Worm (Caenorhabditis elegans) whole organism, L4 larva: ENCODE measurements around the gene Y39A1A.9.

ENCODE experiments used
- F26F4.8 ChIP-seq: fragments of 200-800 bp; sonication (Bioruptor generic); conservative IDR thresholded peaks from 2 replicates; pipeline ENCODE4 v1.3.6; 2022; ENCODE audit warnings: missing genetic modification characterization, missing compliant biosample characterization
- F44E2.7 ChIP-seq: fragments of 200-800 bp; sonication (Bioruptor generic); IDR thresholded peaks from 2 replicates; pipeline ENCODE4 v2.1.2; 2022; ENCODE audit warnings: missing genetic modification characterization, missing compliant biosample characterization
- T20F7.1 ChIP-seq: fragments of 200-800 bp; sonication (Bioruptor generic); optimal IDR thresholded peaks from 2 replicates; lab custom pipeline; 2018; ENCODE audit warnings: mild to moderate bottlenecking, missing genetic modification characterization, missing compliant biosample characterization
- Y105C5A.15 ChIP-seq: fragments of 200-800 bp; sonication (Bioruptor generic); IDR thresholded peaks from 2 replicates; pipeline ENCODE4 v1.3.6; 2022; ENCODE audit warnings: missing genetic modification characterization, missing compliant biosample characterization
- Y75B8A.6 ChIP-seq: fragments of 200-800 bp; sonication (Bioruptor generic); IDR thresholded peaks from 2 replicates; pipeline ENCODE4 v1.3.6; 2022; ENCODE audit warnings: missing genetic modification reagents, missing genetic modification characterization, missing compliant biosample characterization
- aha-1 ChIP-seq: fragments of 150-350 bp; peaks from one replicate; lab custom pipeline; 2014; ENCODE audit warnings: missing biosample characterization, missing genetic modification characterization
- ama-1 ChIP-seq: fragments of 150-350 bp; optimal IDR thresholded peaks from 2 replicates; lab custom pipeline; 2014; ENCODE audit warnings: inconsistent platforms, mixed read lengths
- ceh-20 ChIP-seq: fragments of 200-800 bp; sonication (Bioruptor generic); IDR thresholded peaks from 2 replicates; pipeline ENCODE4 v1.3.6; 2022; ENCODE audit warnings: missing genetic modification reagents, missing genetic modification characterization, missing compliant biosample characterization
- ceh-28 ChIP-seq: fragments of 150-350 bp; optimal IDR thresholded peaks from 2 replicates; lab custom pipeline; 2014; ENCODE audit warnings: missing biosample characterization, missing genetic modification reagents, missing genetic modification characterization
- cey-2 ChIP-seq: sonication (generic microtip); optimal IDR thresholded peaks from 3 replicates; lab custom pipeline; 2017; ENCODE audit warnings: missing genetic modification characterization, mild to moderate bottlenecking, missing compliant biosample characterization, antibody characterized with exemption, borderline replicate concordance; ENCODE audit not compliant: insufficient read depth
- daf-16 ChIP-seq, 3 experiments: sonication (generic microtip); optimal IDR thresholded peaks; 2 replicates each; lab custom pipeline; 2016 to 2017; ENCODE audit warnings: missing genetic modification characterization in 3 of 3, missing genetic modification reagents in 3 of 3, mild to moderate bottlenecking in 2 of 3, missing compliant biosample characterization in 2 of 3, missing biosample characterization in 1 of 3, moderate library complexity in 1 of 3
- daf-19 ChIP-seq: fragments of 200-800 bp; sonication (Bioruptor generic); conservative IDR thresholded peaks from 2 replicates; pipeline ENCODE4 v1.3.6; 2022; ENCODE audit warnings: missing genetic modification characterization, missing compliant biosample characterization
- dmd-6 ChIP-seq: fragments of 200-800 bp; sonication (Bioruptor generic); IDR thresholded peaks from 2 replicates; pipeline ENCODE4 v1.3.6; 2022; ENCODE audit warnings: missing genetic modification reagents, missing genetic modification characterization, missing compliant biosample characterization
- hlh-30 ChIP-seq: sonication (generic microtip); optimal IDR thresholded peaks from 2 replicates; lab custom pipeline; 2017; ENCODE audit warnings: antibody characterized with exemption, mild to moderate bottlenecking, missing genetic modification characterization, missing compliant biosample characterization; ENCODE audit not compliant: insufficient read depth
- hmg-1.1 ChIP-seq: fragments of 200-800 bp; sonication (Bioruptor generic); IDR thresholded peaks from 2 replicates; pipeline ENCODE4 v1.3.6; 2022; ENCODE audit warnings: missing genetic modification reagents, missing genetic modification characterization, missing compliant biosample characterization
- lin-15B ChIP-seq: fragments of 150-350 bp; sonication (generic microtip); optimal IDR thresholded peaks from 3 replicates; lab custom pipeline; 2014; ENCODE audit warnings: missing biosample characterization, missing genetic modification characterization
- lin-29 ChIP-seq: fragments of 200-800 bp; sonication (Bioruptor generic); IDR thresholded peaks from 2 replicates; pipeline ENCODE4 v1.3.6; 2022; ENCODE audit warnings: missing genetic modification reagents, missing genetic modification characterization, missing compliant biosample characterization
- lsy-2 ChIP-seq, 2 experiments: fragments of 150-350 bp in 1 of 2; sonication (generic microtip) in 1 of 2; optimal IDR thresholded peaks; 2 replicates each; lab custom pipeline; 2014 to 2017; ENCODE audit warnings: missing biosample characterization in 2 of 2, missing genetic modification characterization in 2 of 2
- madf-9 ChIP-seq: fragments of 200-800 bp; sonication (Bioruptor generic); conservative IDR thresholded peaks from 2 replicates; pipeline ENCODE4 v1.3.6; 2022; ENCODE audit warnings: missing genetic modification reagents, missing genetic modification characterization, missing compliant biosample characterization
- mdl-1 ChIP-seq, 2 experiments: fragments of 150-350 bp in 1 of 2; sonication (generic microtip) in 1 of 2; optimal IDR thresholded peaks; 2 replicates each; lab custom pipeline; 2014 to 2017; ENCODE audit warnings: missing biosample characterization in 2 of 2, missing genetic modification characterization in 2 of 2
- mxl-3 ChIP-seq: fragments of 200-800 bp; sonication (Bioruptor generic); optimal IDR thresholded peaks from 2 replicates; lab custom pipeline; 2018; ENCODE audit warnings: mild to moderate bottlenecking, missing genetic modification characterization, missing compliant biosample characterization
- nhr-11 ChIP-seq: fragments of 150-350 bp; optimal IDR thresholded peaks from 2 replicates; lab custom pipeline; 2014; ENCODE audit warnings: missing biosample characterization, missing genetic modification characterization
- nhr-25 ChIP-seq: sonication (generic microtip); optimal IDR thresholded peaks from 2 replicates; lab custom pipeline; 2017; ENCODE audit warnings: missing genetic modification characterization, mild to moderate bottlenecking, missing compliant biosample characterization, antibody characterized with exemption, moderate library complexity, borderline replicate concordance; ENCODE audit not compliant: insufficient read depth
- nhr-28 ChIP-seq: fragments of 150-350 bp; optimal IDR thresholded peaks from 2 replicates; lab custom pipeline; 2014; ENCODE audit warnings: missing biosample characterization, missing genetic modification characterization
- snpc-1.2 ChIP-seq: fragments of 200-800 bp; sonication (Bioruptor generic); IDR thresholded peaks from 2 replicates; pipeline ENCODE4 v1.3.6; 2022; ENCODE audit warnings: missing genetic modification reagents, missing genetic modification characterization, missing compliant biosample characterization
- spr-3 ChIP-seq: fragments of 200-800 bp; sonication (Bioruptor generic); optimal IDR thresholded peaks from 2 replicates; lab custom pipeline; 2018; ENCODE audit warnings: mild to moderate bottlenecking, missing genetic modification characterization, missing compliant biosample characterization
- unc-39 ChIP-seq: sonication (generic microtip); optimal IDR thresholded peaks from 2 replicates; lab custom pipeline; 2017; ENCODE audit warnings: missing biosample characterization, missing genetic modification characterization
- unc-62 ChIP-seq, 3 experiments: fragments of 150-350 bp in 1 of 3; sonication (generic microtip); optimal IDR thresholded peaks in 2 of 3; peaks in 1 of 3; 1 replicate in 1 of 3; 2 replicates in 2 of 3; lab custom pipeline; 2014 to 2017; ENCODE audit warnings: missing biosample characterization in 3 of 3, missing genetic modification characterization in 3 of 3, missing genetic modification reagents in 3 of 3, missing genotype in 1 of 3
- ztf-11 ChIP-seq: fragments of 150-350 bp; optimal IDR thresholded peaks from 2 replicates; lab custom pipeline; 2014; ENCODE audit warnings: missing biosample characterization, missing genetic modification characterization

Gene Y39A1A.9

ce11 chrIII:10633403-10633674, at the start of gene Y39A1A.9:
Gene Y39A1A.9, minus strand, starts transcription at chrIII:10633501.
- no peak for TF ChIP-seq ceh-20
- TF ChIP-seq unc-62 (GFP tag; optimal IDR thresholded peaks at IDR 0.05 in 1 of 2; lab: Kevin White, UChicago) = peak in 1 of 2 experiments; percentile 46
- TF ChIP-seq unc-62 (tag; optimal IDR thresholded peaks at IDR 0.05; lab: Kevin White, UChicago) = no peak
- peak; percentile 91 for TF ChIP-seq aha-1 (tag; lab: Kevin White, UChicago)
- no peak for TF ChIP-seq madf-9 (GFP tag; lab: Robert Waterston, UW)

ce11 chrIII:10678971-10679370, 45.7 kb upstream of the Y39A1A.9 start, which contains the start of gene Y39A1A.16:
Gene Y39A1A.16, plus strand, starts transcription at chrIII:10679271.
- TF ChIP-seq hlh-30 (tag; lab: Kevin White, UChicago) = no peak
- TF ChIP-seq, all 104 proteins: peak for 0

- TF ChIP-seq hlh-30 (tag; lab: Kevin White, UChicago) = peak; percentile 5
- TF ChIP-seq lin-29 = no peak
- peak in 1 of 2 experiments; percentile 40 for TF ChIP-seq unc-62 (GFP tag; optimal IDR thresholded peaks at IDR 0.05 in 1 of 2; lab: Kevin White, UChicago)
- no peak for TF ChIP-seq unc-62 (tag; optimal IDR thresholded peaks at IDR 0.05; lab: Kevin White, UChicago)
- TF ChIP-seq cey-2 (tag; lab: Kevin White, UChicago) = no peak
- no peak for TF ChIP-seq daf-19 (GFP tag; lab: Robert Waterston, UW)
- TF ChIP-seq Y105C5A.15 (GFP tag; lab: Robert Waterston, UW) = no peak
- TF ChIP-seq aha-1 (tag; lab: Kevin White, UChicago) = peak; percentile 24
- TF ChIP-seq, all 104 proteins: peak for 3
Observed at ce11 chrIII:10671894-10672293, 38.6 kb upstream of the Y39A1A.9 start.

ce11 chrIII:10666640-10667039, 33.3 kb upstream of the Y39A1A.9 start:
- TF ChIP-seq F44E2.7 (GFP tag; lab: Robert Waterston, UW) (no peak), hmg-1.1 (GFP tag; lab: Robert Waterston, UW) (0 out of 2 replicates have a peak, but pooled peaks have one; percentile 8), lsy-2 (tag; optimal IDR thresholded peaks at IDR 0.05; lab: Kevin White, UChicago) (no peak), snpc-1.2 (GFP tag; lab: Robert Waterston, UW) (0 out of 2 replicates have a peak, but pooled peaks have one; percentile 28), dmd-6 (GFP tag; lab: Robert Waterston, UW) (no peak), unc-62 (GFP tag; optimal IDR thresholded peaks at IDR 0.05 in 1 of 2; lab: Kevin White, UChicago) (peak in 1 of 2 experiments; percentile 26), unc-62 (tag; optimal IDR thresholded peaks at IDR 0.05; lab: Kevin White, UChicago) (no peak)

- TF ChIP-seq unc-62 (GFP tag; optimal IDR thresholded peaks at IDR 0.05 in 1 of 2; lab: Kevin White, UChicago) (peak in 1 of 2 experiments; percentile 66), unc-62 (tag; optimal IDR thresholded peaks at IDR 0.05; lab: Kevin White, UChicago) (no peak), Y75B8A.6 (GFP tag; lab: Robert Waterston, UW) (no peak), ztf-11 (tag; lab: Kevin White, UChicago) (no peak), nhr-11 (tag; lab: Kevin White, UChicago) (no peak), hlh-30 (tag; lab: Kevin White, UChicago) (peak; percentile 26), mxl-3 (GFP tag; lab: Kevin White, UChicago) (peak; percentile 28), F26F4.8 (GFP tag; lab: Robert Waterston, UW) (no peak), unc-39 (tag; lab: Kevin White, UChicago) (no peak), mdl-1 (tag; optimal IDR thresholded peaks at IDR 0.05; lab: Kevin White, UChicago) (peak in 1 of 2 experiments; percentile 43), nhr-28 (tag; lab: Kevin White, UChicago) (peak; percentile 44), Y105C5A.15 (GFP tag; lab: Robert Waterston, UW) (no peak), F44E2.7 (GFP tag; lab: Robert Waterston, UW) (no peak), T20F7.1 (GFP tag; lab: Kevin White, UChicago) (no peak), aha-1 (tag; lab: Kevin White, UChicago) (peak; percentile 83), ceh-28 (tag; lab: Kevin White, UChicago) (no peak), spr-3 (GFP tag; lab: Kevin White, UChicago) (no peak), ama-1 (lab: Kevin White, UChicago) (no peak), lin-15B (tag; lab: Kevin White, UChicago) (no peak), nhr-25 (peak; percentile 41), daf-16 (GFP tag; optimal IDR thresholded peaks at IDR 0.05; lab: Kevin White, UChicago) (no peak), daf-16 (tag; optimal IDR thresholded peaks at IDR 0.05; lab: Kevin White, UChicago) (no peak)
Observed at ce11 chrIII:10661292-10661691, 28.0 kb upstream of the Y39A1A.9 start.
